Worm (Caenorhabditis elegans) whole organism, L1 larva: ENCODE results near the gene Y73B6BL.23.
A peak's percentile ranks its signal among the peaks of the same experiment; 100 is the strongest.

ENCODE experiments used
- C04F5.9 ChIP-seq: sonication (generic microtip); optimal IDR thresholded peaks from 2 replicates; lab custom pipeline; 2016; ENCODE audit warnings: missing genetic modification characterization, missing compliant biosample characterization
- C34B4.2 ChIP-seq: sonication (generic microtip); optimal IDR thresholded peaks from 2 replicates; lab custom pipeline; 2017; ENCODE audit warnings: mild to moderate bottlenecking, missing genetic modification characterization, missing compliant biosample characterization
- Y116A8C.19 ChIP-seq: sonication (generic microtip); optimal IDR thresholded peaks from 2 replicates; lab custom pipeline; 2016; ENCODE audit warnings: missing compliant biosample characterization, missing genetic modification characterization, borderline replicate concordance
- aly-2 ChIP-seq: fragments of 150-350 bp; optimal IDR thresholded peaks from 2 replicates; lab custom pipeline; 2014; ENCODE audit warnings: missing biosample characterization, missing genetic modification characterization
- blmp-1 ChIP-seq: fragments of 150-350 bp; optimal IDR thresholded peaks from 2 replicates; lab custom pipeline; 2014; ENCODE audit warnings: missing biosample characterization, missing genetic modification characterization
- ceh-82 ChIP-seq, 3 experiments: fragments of 150-350 bp in 1 of 3; sonication (generic microtip) in 2 of 3; optimal IDR thresholded peaks; 2 replicates each; lab custom pipeline; 2014 to 2017; ENCODE audit warnings: missing biosample characterization in 3 of 3, missing genetic modification characterization in 3 of 3
- ceh-88 ChIP-seq: fragments of 200-800 bp; sonication (Bioruptor generic); IDR thresholded peaks from 2 replicates; pipeline ENCODE4 v1.3.6; 2022; ENCODE audit warnings: missing genetic modification characterization, missing compliant biosample characterization
- ces-1 ChIP-seq: fragments of 150-350 bp; optimal IDR thresholded peaks from 2 replicates; lab custom pipeline; 2014; ENCODE audit warnings: missing biosample characterization, missing genetic modification reagents, missing genetic modification characterization
- dpl-1 ChIP-seq, 3 experiments: fragments of 150-350 bp in 2 of 3; sonication (generic microtip) in 1 of 3; optimal IDR thresholded peaks; 2 replicates each; lab custom pipeline; 2014 to 2017; ENCODE audit warnings: missing biosample characterization in 3 of 3, missing genetic modification characterization in 3 of 3, missing genetic modification reagents in 3 of 3
- dsc-1 ChIP-seq: sonication (generic microtip); optimal IDR thresholded peaks from 2 replicates; lab custom pipeline; 2016; ENCODE audit warnings: mild to moderate bottlenecking, missing genetic modification characterization, missing compliant biosample characterization
- efl-3 ChIP-seq: fragments of 200-800 bp; sonication (Bioruptor generic); optimal IDR thresholded peaks from 2 replicates; lab custom pipeline; 2018; ENCODE audit warnings: mild to moderate bottlenecking, missing genetic modification characterization, missing compliant biosample characterization
- egl-13 ChIP-seq: sonication (generic microtip); optimal IDR thresholded peaks from 2 replicates; lab custom pipeline; 2016; ENCODE audit warnings: missing genotype, missing genetic modification reagents, missing genetic modification characterization, missing compliant biosample characterization
- egl-27 ChIP-seq, 2 experiments: fragments of 150-350 bp in 1 of 2; sonication (generic microtip); optimal IDR thresholded peaks; 3 replicates each; lab custom pipeline; 2017 to 2018; ENCODE audit warnings: missing biosample characterization in 2 of 2, missing genetic modification characterization in 2 of 2, missing genetic modification reagents in 2 of 2
- elt-3 ChIP-seq, 6 experiments: fragments of 150-350 bp in 1 of 6; sonication (generic microtip); optimal IDR thresholded peaks; 2 replicates each; lab custom pipeline; 2017 to 2018; ENCODE audit warnings: missing biosample characterization in 6 of 6, missing genetic modification characterization in 6 of 6, inconsistent platforms in 1 of 6
- fkh-8 ChIP-seq: sonication (generic microtip); optimal IDR thresholded peaks from 2 replicates; lab custom pipeline; 2016; ENCODE audit warnings: mild to moderate bottlenecking, missing genetic modification characterization, missing compliant biosample characterization
- fos-1 ChIP-seq: fragments of 150-350 bp; optimal IDR thresholded peaks from 2 replicates; lab custom pipeline; 2014; ENCODE audit warnings: missing biosample characterization, missing genetic modification characterization
- grh-1 ChIP-seq: fragments of 200-800 bp; sonication (Bioruptor generic); IDR thresholded peaks from 2 replicates; pipeline ENCODE4 v1.3.6; 2022; ENCODE audit warnings: missing genetic modification reagents, missing genetic modification characterization, missing compliant biosample characterization
- hlh-4 ChIP-seq: sonication (generic microtip); optimal IDR thresholded peaks from 2 replicates; lab custom pipeline; 2016; ENCODE audit warnings: mild to moderate bottlenecking, missing genetic modification characterization, missing compliant biosample characterization
- hpl-2 ChIP-seq: fragments of 150-350 bp; optimal IDR thresholded peaks from 2 replicates; lab custom pipeline; 2014; ENCODE audit warnings: missing biosample characterization, missing genetic modification reagents, missing genetic modification characterization
- isw-1 ChIP-seq: fragments of 200-800 bp; sonication (Bioruptor generic); IDR thresholded peaks from 2 replicates; pipeline ENCODE4 v1.3.6; 2022; ENCODE audit warnings: missing genetic modification characterization, missing compliant biosample characterization
- lir-3 ChIP-seq: sonication (generic microtip); optimal IDR thresholded peaks from 2 replicates; lab custom pipeline; 2016; ENCODE audit warnings: mild to moderate bottlenecking, missing genetic modification characterization, moderate library complexity, missing compliant biosample characterization; ENCODE audit not compliant: poor library complexity
- lsy-2 ChIP-seq, 2 experiments: fragments of 150-350 bp; optimal IDR thresholded peaks; 2 replicates each; lab custom pipeline; 2014; ENCODE audit warnings: missing biosample characterization in 2 of 2, missing genetic modification characterization in 2 of 2
- mab-9 ChIP-seq: fragments of 200-800 bp; sonication (Bioruptor generic); IDR thresholded peaks from 2 replicates; pipeline ENCODE4 v1.3.6; 2022; ENCODE audit warnings: missing genetic modification reagents, missing genetic modification characterization, missing compliant biosample characterization
- mdl-1 ChIP-seq, 2 experiments: fragments of 150-350 bp; optimal IDR thresholded peaks; 2 replicates each; lab custom pipeline; 2014 to 2017; ENCODE audit warnings: missing biosample characterization in 2 of 2, missing genetic modification characterization in 2 of 2, inconsistent platforms in 1 of 2
- mef-2 ChIP-seq: fragments of 150-350 bp; optimal IDR thresholded peaks from 2 replicates; lab custom pipeline; 2014; ENCODE audit warnings: missing biosample characterization, missing genetic modification characterization
- mep-1 ChIP-seq: fragments of 150-350 bp; optimal IDR thresholded peaks from 2 replicates; lab custom pipeline; 2014; ENCODE audit warnings: missing biosample characterization, missing genetic modification characterization
- nhr-11 ChIP-seq: fragments of 150-350 bp; optimal IDR thresholded peaks from 2 replicates; lab custom pipeline; 2014; ENCODE audit warnings: missing biosample characterization, missing genetic modification characterization
- nhr-19 ChIP-seq: fragments of 200-800 bp; sonication (Bioruptor generic); conservative IDR thresholded peaks from 2 replicates; pipeline ENCODE4 v1.3.6; 2022; ENCODE audit warnings: missing genetic modification characterization, missing compliant biosample characterization
- nhr-20 ChIP-seq: sonication (generic microtip); optimal IDR thresholded peaks from 2 replicates; lab custom pipeline; 2016; ENCODE audit warnings: mild to moderate bottlenecking, missing genetic modification characterization, missing compliant biosample characterization
- nhr-71 ChIP-seq: sonication (generic microtip); optimal IDR thresholded peaks from 2 replicates; lab custom pipeline; 2016; ENCODE audit warnings: mild to moderate bottlenecking, missing genetic modification characterization, moderate library complexity, missing compliant biosample characterization
- nhr-76 ChIP-seq: sonication (generic microtip); optimal IDR thresholded peaks from 2 replicates; lab custom pipeline; 2017; ENCODE audit warnings: missing biosample characterization, missing genetic modification characterization
- nhr-90 ChIP-seq: sonication (generic microtip); optimal IDR thresholded peaks from 2 replicates; lab custom pipeline; 2016; ENCODE audit warnings: mild to moderate bottlenecking, missing genetic modification characterization, missing compliant biosample characterization; ENCODE audit not compliant: poor library complexity
- pax-3 ChIP-seq: fragments of 200-800 bp; sonication (Bioruptor generic); optimal IDR thresholded peaks from 2 replicates; lab custom pipeline; 2018; ENCODE audit warnings: mild to moderate bottlenecking, missing genetic modification characterization, moderate library complexity, missing compliant biosample characterization
- rnt-1 ChIP-seq: sonication (generic microtip); optimal IDR thresholded peaks from 2 replicates; lab custom pipeline; 2016; ENCODE audit warnings: mild to moderate bottlenecking, missing genetic modification characterization, moderate library complexity, missing compliant biosample characterization
- skn-1 ChIP-seq: fragments of 150-350 bp; optimal IDR thresholded peaks from 2 replicates; lab custom pipeline; 2014; ENCODE audit warnings: missing biosample characterization, missing genetic modification characterization
- snpc-4 ChIP-seq: fragments of 150-350 bp; optimal IDR thresholded peaks from 2 replicates; lab custom pipeline; 2014; ENCODE audit warnings: missing biosample characterization, missing genetic modification characterization
- snu-23 ChIP-seq: sonication (generic microtip); optimal IDR thresholded peaks from 2 replicates; lab custom pipeline; 2016; ENCODE audit warnings: missing genetic modification characterization, missing compliant biosample characterization
- sox-4 ChIP-seq: sonication (generic microtip); optimal IDR thresholded peaks from 2 replicates; lab custom pipeline; 2016; ENCODE audit warnings: missing genetic modification characterization, missing compliant biosample characterization
- sptf-1 ChIP-seq: fragments of 150-350 bp; optimal IDR thresholded peaks from 2 replicates; lab custom pipeline; 2014; ENCODE audit warnings: missing biosample characterization, missing genetic modification characterization
- sup-37 ChIP-seq: fragments of 200-800 bp; sonication (Bioruptor generic); optimal IDR thresholded peaks from 2 replicates; lab custom pipeline; 2018; ENCODE audit warnings: mild to moderate bottlenecking, missing genetic modification characterization, missing compliant biosample characterization
- tbx-2 ChIP-seq: sonication (generic microtip); optimal IDR thresholded peaks from 2 replicates; lab custom pipeline; 2016; ENCODE audit warnings: missing genetic modification characterization, missing compliant biosample characterization
- tlp-1 ChIP-seq: fragments of 150-350 bp; optimal IDR thresholded peaks from 2 replicates; lab custom pipeline; 2014; ENCODE audit warnings: missing biosample characterization, missing genetic modification characterization
- unc-30 ChIP-seq: sonication (generic microtip); optimal IDR thresholded peaks from 2 replicates; lab custom pipeline; 2017; ENCODE audit warnings: missing biosample characterization, missing genetic modification characterization
- vab-15 ChIP-seq: sonication (generic microtip); optimal IDR thresholded peaks from 2 replicates; lab custom pipeline; 2017; ENCODE audit warnings: missing genotype, mild to moderate bottlenecking, missing genetic modification characterization, missing compliant biosample characterization
- ztf-11 ChIP-seq, 2 experiments: sonication (generic microtip); optimal IDR thresholded peaks; 2 replicates each; lab custom pipeline; 2016 to 2017; ENCODE audit warnings: missing genetic modification characterization in 2 of 2, missing biosample characterization in 1 of 2, missing compliant biosample characterization in 1 of 2
- ztf-4 ChIP-seq: fragments of 150-350 bp; optimal IDR thresholded peaks from 2 replicates; lab custom pipeline; 2014; ENCODE audit warnings: missing biosample characterization, missing genetic modification characterization

The Y73B6BL.23 gene

ce11 chrIV:6393329-6393728 lies 25.6 kb downstream of the Y73B6BL.23 start (continued):
- TF ChIP-seq efl-3 (GFP tag; lab: Kevin White, UChicago) = no peak
- no peak for TF ChIP-seq sup-37 (GFP tag; lab: Kevin White, UChicago)
- TF ChIP-seq ceh-88 (GFP tag; lab: Robert Waterston, UW) = no peak
- no peak for TF ChIP-seq isw-1 (GFP tag; lab: Robert Waterston, UW)
- TF ChIP-seq nhr-20 (tag; lab: Kevin White, UChicago) = peak; percentile 42
- no peak for TF ChIP-seq sox-4 (tag; lab: Kevin White, UChicago)
- peak; percentile 68 to 76 for TF ChIP-seq lsy-2 (tag; optimal IDR thresholded peaks at IDR 0.05; lab: Kevin White, UChicago)
- peak; percentile 42 for TF ChIP-seq skn-1 (tag; lab: Kevin White, UChicago)
- no peak for TF ChIP-seq ztf-11 (tag; optimal IDR thresholded peaks at IDR 0.05; lab: Kevin White, UChicago)
- peak; percentile 66 for TF ChIP-seq snu-23 (GFP tag; lab: Kevin White, UChicago)
- peak in 2 of 3 experiments; percentile 14 to 26 for TF ChIP-seq dpl-1 (GFP tag; optimal IDR thresholded peaks at IDR 0.05; lab: Kevin White, UChicago)
- TF ChIP-seq vab-15 (tag; lab: Kevin White, UChicago) = no peak
- peak; percentile 43 for TF ChIP-seq mef-2
- TF ChIP-seq ceh-82 (tag; optimal IDR thresholded peaks at IDR 0.05; lab: Kevin White, UChicago) = no peak
- TF ChIP-seq egl-13 (tag; lab: Kevin White, UChicago) = no peak
- TF ChIP-seq tbx-2 (tag; lab: Kevin White, UChicago) = peak; percentile 47
- no peak for TF ChIP-seq Y116A8C.19 (tag; lab: Kevin White, UChicago)
- TF ChIP-seq snpc-4 (tag; lab: Kevin White, UChicago) = no peak
- TF ChIP-seq rnt-1 (tag; lab: Kevin White, UChicago) = peak; percentile 61
- no peak for TF ChIP-seq ces-1 (GFP tag; lab: Kevin White, UChicago)
- no peak for TF ChIP-seq C34B4.2 (tag; lab: Kevin White, UChicago)
- no peak for TF ChIP-seq mab-9
- TF ChIP-seq C04F5.9 = no peak
- TF ChIP-seq nhr-19 = peak; percentile 47
- TF ChIP-seq tlp-1 (tag; lab: Kevin White, UChicago) = no peak
- no peak for TF ChIP-seq grh-1
- no peak for TF ChIP-seq nhr-76 (tag; lab: Kevin White, UChicago)
- TF ChIP-seq hlh-4 = no peak
- no peak for TF ChIP-seq blmp-1 (tag; lab: Kevin White, UChicago)
- peak; percentile 60 for TF ChIP-seq lir-3 (tag; lab: Kevin White, UChicago)
- TF ChIP-seq mdl-1 (tag; optimal IDR thresholded peaks at IDR 0.05; lab: Kevin White, UChicago) = no peak
- no peak for TF ChIP-seq elt-3 (tag; optimal IDR thresholded peaks at IDR 0.05; lab: Kevin White, UChicago)
- TF ChIP-seq hpl-2 (GFP tag; lab: Kevin White, UChicago) = no peak
- TF ChIP-seq, all 84 proteins: peak for 25

- TF ChIP-seq aly-2 (tag; lab: Kevin White, UChicago) = no peak
- no peak for TF ChIP-seq elt-3 (tag; optimal IDR thresholded peaks at IDR 0.05; lab: Kevin White, UChicago)
- TF ChIP-seq hlh-4 = no peak
- TF ChIP-seq ztf-4 (tag; lab: Kevin White, UChicago) = no peak
- no peak for TF ChIP-seq C04F5.9
- no peak for TF ChIP-seq fos-1
- no peak for TF ChIP-seq mef-2
- TF ChIP-seq isw-1 (GFP tag; lab: Robert Waterston, UW) = no peak
- TF ChIP-seq mep-1 (tag; lab: Kevin White, UChicago) = no peak
- no peak for TF ChIP-seq nhr-90
- TF ChIP-seq unc-30 = no peak
These were observed 27.3 kb downstream of the Y73B6BL.23 start for ce11 chrIV:6391566-6391965.

- TF ChIP-seq sptf-1 (tag; lab: Kevin White, UChicago) = no peak
- TF ChIP-seq ceh-82 (tag; optimal IDR thresholded peaks at IDR 0.05; lab: Kevin White, UChicago) = no peak
- peak; percentile 80 for TF ChIP-seq dsc-1 (tag; lab: Kevin White, UChicago)
- TF ChIP-seq egl-27 (tag; optimal IDR thresholded peaks at IDR 0.05; lab: Kevin White, UChicago) = no peak
- TF ChIP-seq nhr-71 (tag; lab: Kevin White, UChicago) = no peak
- TF ChIP-seq tlp-1 (tag; lab: Kevin White, UChicago) = no peak
- TF ChIP-seq mdl-1 (tag; optimal IDR thresholded peaks at IDR 0.05; lab: Kevin White, UChicago) = no peak
- TF ChIP-seq fkh-8 (tag; lab: Kevin White, UChicago) = peak; percentile 68
- TF ChIP-seq nhr-11 (tag; lab: Kevin White, UChicago) = no peak
- TF ChIP-seq dpl-1 (GFP tag; optimal IDR thresholded peaks at IDR 0.05; lab: Kevin White, UChicago) = no peak
- TF ChIP-seq C04F5.9 = no peak
- peak; percentile 47 for TF ChIP-seq pax-3 (tag; lab: Kevin White, UChicago)
- TF ChIP-seq ces-1 (GFP tag; lab: Kevin White, UChicago) = no peak
These were observed 30.3 kb downstream of the Y73B6BL.23 start for ce11 chrIV:6388550-6388949.
